Fruit fly (Drosophila melanogaster) whole organism, embryonic: ENCODE data around the gene SuUR.
A peak's percentile ranks its signal among the peaks of the same experiment; 100 is the strongest.

Experiments used
- Aef1 ChIP-seq: fragments of 200-800 bp; sonication (Bioruptor generic); IDR thresholded peaks from 3 replicates; pipeline ENCODE4 v1.3.6; 2022; ENCODE audit warnings: missing biosample characterization, missing genetic modification characterization
- Awh ChIP-seq: fragments of 200-800 bp; sonication (Bioruptor generic); IDR thresholded peaks from 2 replicates; pipeline ENCODE4, ENCODE4 v1.3.6; 2022; ENCODE audit warnings: missing biosample characterization, missing genetic modification characterization
- CG10274 ChIP-seq: fragments of 200-800 bp; sonication (Bioruptor generic); optimal IDR thresholded peaks from 3 replicates; lab custom pipeline; 2017; ENCODE audit warnings: missing biosample characterization, mild to moderate bottlenecking, missing genetic modification characterization
- CG11247 ChIP-seq: fragments of 200-800 bp; sonication (Bioruptor generic); IDR thresholded peaks from 2 replicates; pipeline ENCODE4 v1.3.6; 2022; ENCODE audit warnings: missing biosample characterization, missing genetic modification characterization
- CG14441 ChIP-seq: fragments of 200-800 bp; sonication (Bioruptor generic); IDR thresholded peaks from 2 replicates; pipeline ENCODE4 v1.3.6; 2022; ENCODE audit warnings: missing biosample characterization, missing genetic modification characterization
- CG14710 ChIP-seq: fragments of 200-800 bp; sonication (Bioruptor generic); optimal IDR thresholded peaks from 3 replicates; lab custom pipeline; 2019; ENCODE audit warnings: missing biosample characterization, mild to moderate bottlenecking, missing genetic modification characterization, moderate library complexity
- CG15601 ChIP-seq: fragments of 200-800 bp; sonication (Bioruptor generic); optimal IDR thresholded peaks from 3 replicates; lab custom pipeline; 2019; ENCODE audit warnings: missing biosample characterization, mild to moderate bottlenecking, missing genetic modification characterization, moderate library complexity
- CG15696 ChIP-seq: fragments of 200-800 bp; sonication (Bioruptor generic); optimal IDR thresholded peaks from 2 replicates; lab custom pipeline; 2019; ENCODE audit warnings: missing biosample characterization, mild to moderate bottlenecking, missing genetic modification characterization, moderate library complexity
- CG17359 ChIP-seq: fragments of 200-800 bp; sonication (Bioruptor generic); optimal IDR thresholded peaks from 3 replicates; lab custom pipeline; 2018; ENCODE audit warnings: missing biosample characterization, mild to moderate bottlenecking, missing genetic modification characterization, moderate library complexity
- CG17829 ChIP-seq: fragments of 200-800 bp; optimal IDR thresholded peaks from 2 replicates; lab custom pipeline; 2019; ENCODE audit warnings: missing biosample characterization, mild to moderate bottlenecking, missing genetic modification characterization, moderate library complexity
- CG1792 ChIP-seq: fragments of 200-800 bp; sonication (Bioruptor generic); optimal IDR thresholded peaks from 2 replicates; lab custom pipeline; 2016; ENCODE audit warnings: missing biosample characterization, missing genetic modification characterization
- CG31441 ChIP-seq: fragments of 200-800 bp; sonication (Bioruptor generic); IDR thresholded peaks from 2 replicates; pipeline ENCODE4 v1.3.6; 2022; ENCODE audit warnings: missing biosample characterization, missing genetic modification characterization
- CG4404 ChIP-seq: fragments of 200-800 bp; sonication (Bioruptor generic); IDR thresholded peaks from 2 replicates; pipeline ENCODE4 v1.3.6; 2022; ENCODE audit warnings: missing biosample characterization, missing genetic modification characterization
- CG6689 ChIP-seq: fragments of 200-800 bp; sonication (Bioruptor generic); IDR thresholded peaks from 2 replicates; pipeline ENCODE4 v1.3.6; 2022; ENCODE audit warnings: missing biosample characterization, missing genetic modification characterization
- CG9727 ChIP-seq: fragments of 200-800 bp; sonication (Bioruptor generic); optimal IDR thresholded peaks from 3 replicates; lab custom pipeline; 2017; ENCODE audit warnings: missing biosample characterization, mild to moderate bottlenecking, missing genetic modification characterization
- Dfd ChIP-seq, 2 experiments: fragments of >200 bp; optimal IDR thresholded peaks; 2 replicates each; lab custom pipeline; 2017; ENCODE audit warnings: missing biosample characterization in 2 of 2, missing genetic modification characterization in 2 of 2
- Drgx ChIP-seq: fragments of 200-800 bp; sonication (Bioruptor generic); IDR thresholded peaks from 2 replicates; pipeline ENCODE4 v1.3.6; 2022; ENCODE audit warnings: missing biosample characterization, missing genetic modification characterization
- Mes4 ChIP-seq: fragments of 200-800 bp; sonication (Bioruptor generic); optimal IDR thresholded peaks from 2 replicates; lab custom pipeline; 2016; ENCODE audit warnings: missing biosample characterization, missing genetic modification characterization
- Mrtf ChIP-seq: fragments of 200-800 bp; sonication (Bioruptor generic); IDR thresholded peaks from 3 replicates; pipeline ENCODE4 v1.3.6; 2022; ENCODE audit warnings: missing biosample characterization, missing genetic modification characterization
- Sox102F ChIP-seq: fragments of 200-800 bp; sonication (Bioruptor generic); optimal IDR thresholded peaks from 2 replicates; lab custom pipeline; 2018; ENCODE audit warnings: missing biosample characterization, mild to moderate bottlenecking, missing genetic modification characterization, moderate library complexity
- Xbp1 ChIP-seq: fragments of 200-800 bp; sonication (Bioruptor generic); optimal IDR thresholded peaks from 3 replicates; lab custom pipeline; 2016; ENCODE audit warnings: missing biosample characterization, mild to moderate bottlenecking, missing genetic modification characterization
- bsh ChIP-seq, 2 experiments: fragments of 200-800 bp; sonication (Bioruptor generic); optimal IDR thresholded peaks; 2 replicates each; lab custom pipeline; 2017 to 2018; ENCODE audit warnings: mild to moderate bottlenecking in 2 of 2, missing biosample characterization in 2 of 2, missing genetic modification characterization in 2 of 2, moderate library complexity in 1 of 2
- cas ChIP-seq: fragments of 200-800 bp; sonication (Bioruptor generic); IDR thresholded peaks from 2 replicates; pipeline ENCODE4 v1.3.6; 2022; ENCODE audit warnings: missing biosample characterization, missing genetic modification characterization
- cg ChIP-seq: fragments of 200-800 bp; sonication (Bioruptor generic); optimal IDR thresholded peaks from 3 replicates; lab custom pipeline; 2019; ENCODE audit warnings: missing biosample characterization, mild to moderate bottlenecking, missing genetic modification characterization, moderate library complexity
- chinmo ChIP-seq: fragments of 200-800 bp; sonication (Bioruptor generic); IDR thresholded peaks from 4 replicates; pipeline ENCODE4 v1.3.6; 2022; ENCODE audit warnings: missing biosample characterization, missing genetic modification characterization; ENCODE audit not compliant: partially characterized antibody
- chm ChIP-seq: fragments of 200-800 bp; sonication (Bioruptor generic); IDR thresholded peaks from 2 replicates; pipeline ENCODE4 v1.3.6; 2022; ENCODE audit warnings: missing biosample characterization, missing genetic modification characterization
- cwo ChIP-seq: fragments of 200-800 bp; sonication (Bioruptor generic); optimal IDR thresholded peaks from 3 replicates; lab custom pipeline; 2017; ENCODE audit warnings: missing biosample characterization, missing genetic modification characterization, mild to moderate bottlenecking, moderate library complexity, missing genetic modification reagents
- dmrt11E ChIP-seq: fragments of 200-800 bp; sonication (Bioruptor generic); optimal IDR thresholded peaks from 3 replicates; lab custom pipeline; 2018; ENCODE audit warnings: missing biosample characterization, mild to moderate bottlenecking, missing genetic modification characterization, moderate library complexity
- esg ChIP-seq: fragments of 200-800 bp; sonication (Bioruptor generic); conservative IDR thresholded peaks from 2 replicates; pipeline ENCODE4 v1.3.6; 2022; ENCODE audit warnings: missing biosample characterization, missing genetic modification characterization
- gcm ChIP-seq: fragments of 200-800 bp; sonication (Bioruptor generic); optimal IDR thresholded peaks from 2 replicates; lab custom pipeline; 2019; ENCODE audit warnings: missing biosample characterization, mild to moderate bottlenecking, missing genetic modification characterization, moderate library complexity
- gem ChIP-seq: fragments of 200-800 bp; sonication (Bioruptor generic); optimal IDR thresholded peaks from 2 replicates; lab custom pipeline; 2019; ENCODE audit warnings: missing biosample characterization, mild to moderate bottlenecking, missing genetic modification characterization, moderate library complexity
- gsb-n ChIP-seq: fragments of 200-800 bp; sonication (Bioruptor generic); optimal IDR thresholded peaks from 3 replicates; lab custom pipeline; 2018; ENCODE audit warnings: missing biosample characterization, mild to moderate bottlenecking, missing genetic modification characterization
- kah ChIP-seq: fragments of 200-800 bp; sonication (Bioruptor generic); optimal IDR thresholded peaks from 2 replicates; lab custom pipeline; 2018; ENCODE audit warnings: missing biosample characterization, mild to moderate bottlenecking, missing genetic modification characterization
- lola ChIP-seq, 3 experiments: fragments of >200 bp in 2 of 3; fragments of 200-800 bp in 1 of 3; sonication (Bioruptor generic) in 1 of 3; optimal IDR thresholded peaks; 2 replicates each; lab custom pipeline; 2017 to 2019; ENCODE audit warnings: missing biosample characterization in 3 of 3, missing genetic modification characterization in 3 of 3, mild to moderate bottlenecking in 1 of 3, moderate library complexity in 1 of 3
- nmo ChIP-seq: fragments of 200-800 bp; sonication (Bioruptor generic); optimal IDR thresholded peaks from 2 replicates; lab custom pipeline; 2018; ENCODE audit warnings: missing biosample characterization, mild to moderate bottlenecking, missing genetic modification characterization, moderate library complexity
- nom ChIP-seq: fragments of 200-800 bp; sonication (Bioruptor generic); optimal IDR thresholded peaks from 2 replicates; lab custom pipeline; 2017; ENCODE audit warnings: missing biosample characterization, missing genetic modification characterization, mild to moderate bottlenecking, moderate library complexity, missing genetic modification reagents
- org-1 ChIP-seq: fragments of 200-800 bp; sonication (Bioruptor generic); optimal IDR thresholded peaks from 2 replicates; lab custom pipeline; 2017; ENCODE audit warnings: missing biosample characterization, missing genetic modification characterization
- phol ChIP-seq: fragments of 200-800 bp; sonication (Bioruptor generic); optimal IDR thresholded peaks from 3 replicates; lab custom pipeline; 2018; ENCODE audit warnings: missing biosample characterization, mild to moderate bottlenecking, missing genetic modification characterization, moderate library complexity
- psq ChIP-seq: fragments of 200-800 bp; sonication (Bioruptor generic); optimal IDR thresholded peaks from 2 replicates; lab custom pipeline; 2017; ENCODE audit warnings: missing biosample characterization, missing genetic modification characterization
- rib ChIP-seq: fragments of 200-800 bp; sonication (Bioruptor generic); IDR thresholded peaks from 2 replicates; pipeline ENCODE4 v1.3.6; 2022; ENCODE audit warnings: missing biosample characterization, missing genetic modification characterization
- sens ChIP-seq: fragments of 200-800 bp; sonication (Bioruptor generic); peaks from one replicate; lab custom pipeline; 2016; ENCODE audit warnings: missing biosample characterization, missing genetic modification characterization
- zf30C ChIP-seq: fragments of 200-800 bp; sonication (Bioruptor generic); optimal IDR thresholded peaks from 3 replicates; lab custom pipeline; 2018; ENCODE audit warnings: missing biosample characterization, mild to moderate bottlenecking, missing genetic modification characterization
- zfh1 ChIP-seq: fragments of 200-800 bp; sonication (Bioruptor generic); IDR thresholded peaks from 3 replicates; pipeline ENCODE4 v1.3.6; 2022; ENCODE audit warnings: missing biosample characterization, missing genetic modification characterization

Gene SuUR

DNA sequence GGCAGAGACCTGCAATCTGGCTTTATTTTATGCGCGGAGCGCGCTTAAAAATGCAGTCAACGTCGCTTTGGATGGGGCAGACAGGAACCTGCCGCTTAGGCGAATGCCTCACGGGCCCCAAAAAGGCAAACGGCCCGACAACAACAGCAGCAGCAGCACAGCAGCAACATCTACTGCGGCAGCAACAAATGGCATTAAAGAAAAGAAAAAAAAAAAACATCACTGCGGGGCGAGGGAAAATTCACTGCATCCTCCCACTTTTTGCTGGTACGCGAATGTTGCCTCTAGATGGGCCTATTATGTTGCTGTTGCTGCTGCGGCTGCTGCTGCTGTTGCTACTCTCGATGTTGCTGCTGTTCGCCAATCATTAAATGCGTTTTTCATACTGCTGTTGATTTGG lies 42.8 kb upstream of the SuUR start:
- TF ChIP-seq cas (no peak), bsh (GFP tag; optimal IDR thresholded peaks at IDR 0.05; lab: Kevin White, UChicago) (peak in 1 of 2 experiments; percentile 7), nom (GFP tag; lab: Kevin White, UChicago) (peak; percentile 3), Dfd (GFP tag; optimal IDR thresholded peaks at IDR 0.05; lab: Kevin White, UChicago) (peak in 1 of 2 experiments; percentile 34)

DNA sequence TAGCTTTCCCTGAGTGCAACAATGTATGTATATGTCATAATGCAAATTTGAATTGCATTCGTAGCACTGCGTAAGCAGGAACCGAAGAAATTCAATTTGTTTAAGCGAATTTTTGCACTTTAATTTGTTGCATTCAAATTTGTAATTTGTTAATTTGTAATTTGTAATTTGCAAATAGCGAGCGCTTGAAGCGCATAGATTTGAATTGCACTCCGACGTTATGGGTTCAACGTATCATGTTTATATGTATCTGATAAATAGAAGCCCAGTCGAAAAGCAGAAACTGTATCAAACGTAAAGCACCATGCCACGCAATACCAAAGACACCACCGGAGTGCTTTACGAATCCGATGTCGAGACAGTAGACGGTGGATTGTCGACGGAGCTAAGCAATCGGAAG lies 41.6 kb upstream of the SuUR start, which contains the start of gene Fad2:
Fad2 (plus strand) TSS at position 301 of the 400 bp plus-strand sequence.
- TF ChIP-seq rib = no peak
- peak; percentile 1 for TF ChIP-seq sens

DNA sequence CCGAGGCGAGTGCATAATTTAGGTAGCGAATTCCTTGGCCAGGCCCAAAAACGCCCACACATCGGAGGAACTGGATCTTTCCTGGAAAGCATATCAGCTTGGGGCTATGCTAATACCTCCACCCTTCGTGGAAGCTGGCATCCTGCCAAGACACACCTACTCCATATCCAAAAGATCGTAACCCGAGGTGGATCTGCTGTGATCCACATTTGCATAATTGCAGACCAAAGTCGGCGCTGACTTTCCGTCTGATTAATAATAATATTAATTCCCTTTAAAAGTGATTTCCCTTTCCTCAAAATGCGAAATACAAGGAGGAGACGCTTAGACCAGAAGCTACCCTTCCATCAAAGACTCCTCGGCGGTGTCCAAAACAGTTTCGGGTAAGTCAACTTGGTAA lies 39.5 kb upstream of the SuUR start, which contains the start of gene CG32079:
CG32079 (plus strand) TSS at position 301 of the 400 bp plus-strand sequence.
- TF ChIP-seq gsb-n (tag; lab: Kevin White, UChicago) = no peak
- no peak for TF ChIP-seq CG11247 (GFP tag; lab: Robert Waterston, UW)
- TF ChIP-seq CG10274 (GFP tag; lab: Kevin White, UChicago) = no peak
- TF ChIP-seq Mrtf (GFP tag; lab: Robert Waterston, UW) = 0 out of 3 replicates have a peak, but pooled peaks have one; percentile 35

DNA sequence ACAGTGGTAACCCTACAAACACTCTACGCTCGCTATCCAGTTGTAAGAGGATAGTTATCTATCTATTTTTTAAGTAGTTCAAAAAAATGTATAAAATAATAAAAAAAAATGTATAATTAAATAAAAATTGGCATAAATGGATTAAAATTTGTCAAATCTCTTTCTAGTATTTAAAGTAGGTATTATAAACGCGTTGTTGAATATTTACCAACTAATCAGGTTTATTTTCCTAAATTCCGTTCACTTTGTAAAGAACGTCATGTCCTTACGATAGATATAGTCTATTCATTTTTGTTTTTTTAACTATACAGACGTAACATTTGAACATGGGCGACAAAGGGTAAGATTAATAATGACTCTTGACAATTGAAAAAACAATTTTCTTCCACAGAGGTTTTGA lies 37.5 kb upstream of the SuUR start, which contains the start of gene CG32081:
CG32081 (plus strand) TSS at position 301 of the 400 bp plus-strand sequence.
- TF ChIP-seq gcm (GFP tag; lab: Kevin White, UChicago) (no peak), psq (GFP tag; lab: Kevin White, UChicago) (no peak)

DNA sequence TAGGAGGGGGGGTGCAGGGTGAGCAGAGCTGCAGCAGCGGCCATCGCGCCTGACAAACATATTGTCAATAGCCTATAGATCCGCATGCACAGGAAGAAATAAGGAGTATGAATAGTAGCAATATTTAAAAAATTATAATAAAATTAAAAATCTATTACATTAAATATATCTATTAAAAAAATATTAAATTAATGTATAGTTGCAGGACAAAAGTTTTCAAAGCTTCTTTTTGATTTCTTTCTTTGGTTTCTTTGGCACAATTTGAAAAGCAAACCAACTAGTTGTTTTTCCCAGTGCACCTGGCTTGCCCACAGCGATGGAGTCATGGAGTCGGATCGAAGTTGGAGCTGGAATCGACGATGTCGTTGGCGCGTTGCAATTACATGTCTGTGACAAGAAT lies 33.0 kb upstream of the SuUR start:
- peak; percentile 61 for TF ChIP-seq Drgx (GFP tag; lab: Robert Waterston, UW)
- TF ChIP-seq CG15601 (tag; lab: Kevin White, UChicago) = peak; percentile 2
- peak; percentile 59 for TF ChIP-seq dmrt11E
- no peak for TF ChIP-seq Mes4
- TF ChIP-seq org-1 (GFP tag; lab: Kevin White, UChicago) = no peak
- no peak for TF ChIP-seq esg
- TF ChIP-seq CG9727 (GFP tag; lab: Kevin White, UChicago) = peak; percentile 38
- TF ChIP-seq CG31441 (GFP tag; lab: Robert Waterston, UW) = peak; percentile 48
- TF ChIP-seq CG17829 (tag; lab: Kevin White, UChicago) = peak; percentile 33
- TF ChIP-seq Sox102F (GFP tag; lab: Kevin White, UChicago) = peak; percentile 3
- TF ChIP-seq CG4404 = peak; percentile 15; the same call in 1 of the 2 replicates
- TF ChIP-seq chinmo = no peak
- peak; percentile 45; the same call in 1 of the 3 replicates for TF ChIP-seq zfh1 (GFP tag; lab: Robert Waterston, UW)
- TF ChIP-seq Awh = no peak
- TF ChIP-seq CG14710 (tag; lab: Kevin White, UChicago) = peak; percentile 24
- TF ChIP-seq CG1792 (GFP tag; lab: Kevin White, UChicago) = no peak
- peak; percentile 41 for TF ChIP-seq gem (tag; lab: Kevin White, UChicago)
- peak; percentile 10 for TF ChIP-seq Xbp1 (GFP tag; lab: Kevin White, UChicago)
- TF ChIP-seq CG6689 (GFP tag; lab: Robert Waterston, UW) = 0 out of 2 replicates have a peak, but pooled peaks have one; percentile 14
- TF ChIP-seq cwo (GFP tag; lab: Kevin White, UChicago) = no peak
- no peak for TF ChIP-seq cg (GFP tag; lab: Kevin White, UChicago)
- TF ChIP-seq phol (tag; lab: Kevin White, UChicago) = peak; percentile 34
- no peak for TF ChIP-seq CG17359
- TF ChIP-seq Aef1 (GFP tag; lab: Robert Waterston, UW) = no peak
- peak in 1 of 3 experiments; percentile 44 for TF ChIP-seq lola (GFP tag; optimal IDR thresholded peaks at IDR 0.05; lab: Kevin White, UChicago)
- TF ChIP-seq sens = peak; percentile 43
- TF ChIP-seq CG14441 (GFP tag; lab: Robert Waterston, UW) = no peak
- no peak for TF ChIP-seq kah (GFP tag; lab: Kevin White, UChicago)
- no peak for TF ChIP-seq chm
- TF ChIP-seq nmo (GFP tag; lab: Kevin White, UChicago) = peak; percentile 10
- peak; percentile 41 for TF ChIP-seq CG15696 (tag; lab: Kevin White, UChicago)
- TF ChIP-seq zf30C = peak; percentile 46
